Fruit fly (Drosophila melanogaster) whole organism, pupa: ENCODE results near the gene CG43850.

Experiments used
- CG10348 ChIP-seq: fragments of 200-800 bp; sonication (Bioruptor generic); IDR thresholded peaks from 2 replicates; pipeline ENCODE4 v1.3.6; 2022; ENCODE audit warnings: missing biosample characterization, missing genetic modification characterization
- CG12605 ChIP-seq: fragments of 200-800 bp; sonication (Bioruptor generic); IDR thresholded peaks from 2 replicates; pipeline ENCODE4 v1.3.6; 2022; ENCODE audit warnings: missing biosample characterization, missing genetic modification characterization
- CG13204 ChIP-seq: fragments of 200-800 bp; sonication (Bioruptor generic); optimal IDR thresholded peaks from 2 replicates; lab custom pipeline; 2018; ENCODE audit warnings: missing biosample characterization, mild to moderate bottlenecking, missing genetic modification characterization, moderate library complexity
- CG14655 ChIP-seq: fragments of 200-800 bp; sonication (Bioruptor generic); optimal IDR thresholded peaks from 3 replicates; lab custom pipeline; 2017; ENCODE audit warnings: mild to moderate bottlenecking, missing biosample characterization, missing genetic modification reagents, missing genetic modification characterization
- CG15710 ChIP-seq: fragments of 200-800 bp; sonication (Bioruptor generic); optimal IDR thresholded peaks from 2 replicates; lab custom pipeline; 2018; ENCODE audit warnings: missing biosample characterization, mild to moderate bottlenecking, missing genetic modification characterization, moderate library complexity
- CG17806 ChIP-seq: fragments of 200-800 bp; sonication (Bioruptor generic); optimal IDR thresholded peaks from 2 replicates; lab custom pipeline; 2018; ENCODE audit warnings: missing biosample characterization, mild to moderate bottlenecking, missing genetic modification characterization, moderate library complexity
- CG32121 ChIP-seq: fragments of 200-800 bp; sonication (Bioruptor generic); IDR thresholded peaks from 2 replicates; pipeline ENCODE4 v1.3.6; 2022; ENCODE audit warnings: missing biosample characterization, missing genetic modification characterization
- CG34367 ChIP-seq: fragments of 200-800 bp; sonication (Bioruptor generic); optimal IDR thresholded peaks from 2 replicates; lab custom pipeline; 2018; ENCODE audit warnings: missing biosample characterization, mild to moderate bottlenecking, missing genetic modification characterization
- CG4496 ChIP-seq: fragments of 200-800 bp; sonication (Bioruptor generic); IDR thresholded peaks from 3 replicates; pipeline ENCODE4 v1.3.6; 2022; ENCODE audit warnings: missing biosample characterization, missing genetic modification characterization
- CG8159 ChIP-seq: fragments of 200-800 bp; sonication (Bioruptor generic); optimal IDR thresholded peaks from 3 replicates; lab custom pipeline; 2018; ENCODE audit warnings: missing biosample characterization, mild to moderate bottlenecking, missing genetic modification characterization, moderate library complexity
- CG8301 ChIP-seq: fragments of 200-800 bp; sonication (Bioruptor generic); optimal IDR thresholded peaks from 2 replicates; lab custom pipeline; 2018; ENCODE audit warnings: missing biosample characterization, mild to moderate bottlenecking, missing genetic modification characterization
- CG9948 ChIP-seq: fragments of 200-800 bp; sonication (Bioruptor generic); optimal IDR thresholded peaks from 2 replicates; lab custom pipeline; 2018; ENCODE audit warnings: missing biosample characterization, mild to moderate bottlenecking, missing genetic modification characterization, moderate library complexity
- D1 ChIP-seq: fragments of 200-800 bp; sonication (Bioruptor generic); optimal IDR thresholded peaks from 2 replicates; lab custom pipeline; 2018; ENCODE audit warnings: missing biosample characterization, mild to moderate bottlenecking, missing genetic modification characterization, moderate library complexity
- EcR ChIP-seq: fragments of 200-800 bp; sonication (Bioruptor generic); optimal IDR thresholded peaks from 3 replicates; lab custom pipeline; 2019; ENCODE audit warnings: missing biosample characterization, missing genetic modification characterization, mild to moderate bottlenecking, moderate library complexity, missing genetic modification reagents
- Ets98B ChIP-seq: fragments of 200-800 bp; sonication (Bioruptor generic); IDR thresholded peaks from 2 replicates; pipeline ENCODE4 v1.3.6; 2022; ENCODE audit warnings: missing biosample characterization, missing genetic modification characterization
- Pif1A ChIP-seq: fragments of 200-800 bp; sonication (Bioruptor generic); optimal IDR thresholded peaks from 3 replicates; lab custom pipeline; 2016; ENCODE audit warnings: missing biosample characterization, missing genetic modification characterization
- Pif1B ChIP-seq: fragments of 200-800 bp; sonication (Bioruptor generic); optimal IDR thresholded peaks from 3 replicates; lab custom pipeline; 2016; ENCODE audit warnings: missing biosample characterization, missing genetic modification characterization
- Snoo ChIP-seq: fragments of 200-800 bp; sonication (Bioruptor generic); optimal IDR thresholded peaks from 3 replicates; lab custom pipeline; 2017; ENCODE audit warnings: missing biosample characterization, mild to moderate bottlenecking, missing genetic modification characterization, inconsistent platforms
- fd96Ca ChIP-seq: fragments of 200-800 bp; sonication (Bioruptor generic); IDR thresholded peaks from 3 replicates; pipeline ENCODE4 v1.3.6; 2022; ENCODE audit warnings: missing biosample characterization, missing genetic modification characterization
- gl ChIP-seq: fragments of 200-800 bp; sonication (Bioruptor generic); optimal IDR thresholded peaks from 2 replicates; lab custom pipeline; 2018; ENCODE audit warnings: missing biosample characterization, mild to moderate bottlenecking, missing genetic modification characterization
- rn ChIP-seq: fragments of 200-800 bp; sonication (Bioruptor generic); IDR thresholded peaks from 2 replicates; pipeline ENCODE4 v1.3.6; 2022; ENCODE audit warnings: missing biosample characterization, missing genetic modification characterization

Gene CG43850

DNA sequence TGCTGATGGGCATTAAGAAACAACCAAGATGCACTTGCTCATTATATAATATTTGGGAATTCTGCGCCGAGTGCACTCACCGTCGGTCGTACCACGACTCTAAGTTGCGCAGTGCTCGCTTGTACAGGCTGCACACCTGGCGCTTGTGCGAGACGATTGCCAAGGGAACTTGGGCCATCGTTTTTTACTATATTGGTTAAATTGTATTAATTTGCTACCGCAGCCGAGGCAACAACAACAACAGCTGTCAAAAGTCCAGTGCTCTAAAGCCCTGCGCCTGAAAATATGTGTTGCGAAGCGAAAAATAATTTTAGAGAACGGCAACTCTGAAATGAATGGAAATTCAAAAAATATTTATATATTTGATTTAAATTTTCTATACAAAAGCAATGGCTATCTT lies 44.5 kb upstream of the CG43850 start, which contains the start of gene ND-B22:
Gene ND-B22 (minus strand): TSS at position 349 of the 400 bp plus-strand sequence.
- TF ChIP-seq Snoo (tag; lab: Kevin White, UChicago) (peak; percentile 38), CG15710 (peak; percentile 17), Pif1B (GFP tag; lab: Kevin White, UChicago) (no peak), gl (tag; lab: Kevin White, UChicago) (no peak), rn (GFP tag; lab: Robert Waterston, UW) (no peak)

DNA sequence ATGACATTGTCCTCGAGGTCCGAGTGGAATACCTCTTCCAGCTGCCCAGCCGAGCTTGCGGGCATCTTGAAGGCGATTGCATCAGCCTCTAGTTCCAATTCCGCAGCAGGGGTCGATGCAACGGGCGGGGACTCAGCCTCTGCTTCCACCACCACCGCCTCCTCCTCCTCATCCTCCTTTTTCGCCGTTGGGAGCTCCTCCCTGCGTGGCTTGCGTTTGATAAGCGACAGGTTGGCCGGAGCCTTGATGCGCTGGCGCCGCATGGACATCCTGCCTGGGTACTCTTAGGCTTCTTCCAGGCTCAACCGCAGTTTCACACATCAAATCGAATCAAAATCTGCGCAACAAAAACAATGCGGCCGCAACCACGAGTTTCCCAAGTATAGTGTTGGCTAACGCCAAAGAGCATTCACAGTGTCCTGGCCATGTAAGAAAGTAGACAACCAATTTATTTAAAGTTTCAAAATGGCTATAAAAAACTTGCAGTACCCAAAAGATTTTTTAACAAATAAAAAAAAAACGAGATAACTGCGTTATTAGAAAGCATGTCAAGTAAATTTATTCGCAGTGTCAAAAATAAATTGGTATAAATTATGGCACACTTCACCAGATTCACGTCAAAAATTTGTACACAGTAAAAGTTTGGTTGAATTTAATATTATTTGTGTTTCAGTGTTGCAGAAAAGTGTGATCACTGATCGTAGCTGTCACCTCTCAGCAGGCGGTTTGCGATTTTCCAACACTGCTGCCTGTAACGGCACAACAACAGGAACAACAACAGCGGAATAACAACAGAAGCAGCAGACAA lies 41.6 kb upstream of the CG43850 start, which contains the start of the genes Bdp1 and CG6565:
Gene Bdp1 (minus strand): TSS at position 456 of the 808 bp plus-strand sequence.
Gene CG6565 (plus strand): TSS at position 585 of the 808 bp plus-strand sequence.
- TF ChIP-seq CG17806 (tag; lab: Kevin White, UChicago) (peak; percentile 93), CG14655 (GFP tag; lab: Kevin White, UChicago) (peak; percentile 97), CG10348 (GFP tag; lab: Robert Waterston, UW) (peak; percentile 90), fd96Ca (GFP tag; lab: Robert Waterston, UW) (peak; percentile 93), Pif1B (GFP tag; lab: Kevin White, UChicago) (peak; percentile 94), CG8301 (tag; lab: Kevin White, UChicago) (peak; percentile 93), CG15710 (peak; percentile 96), Pif1A (GFP tag; lab: Kevin White, UChicago) (no peak), CG4496 (GFP tag; lab: Robert Waterston, UW) (peak; percentile 92), Snoo (tag; lab: Kevin White, UChicago) (peak; percentile 96), CG9948 (tag; lab: Kevin White, UChicago) (peak; percentile 97), Ets98B (peak; percentile 90), CG32121 (GFP tag; lab: Robert Waterston, UW) (peak; percentile 94), CG34367 (tag; lab: Kevin White, UChicago) (peak; percentile 92), CG8159 (tag; lab: Kevin White, UChicago) (peak; percentile 96), gl (tag; lab: Kevin White, UChicago) (peak; percentile 80), D1 (no peak), rn (GFP tag; lab: Robert Waterston, UW) (peak; percentile 90), CG13204 (GFP tag; lab: Kevin White, UChicago) (no peak), CG12605 (GFP tag; lab: Robert Waterston, UW) (peak; percentile 59), EcR (GFP tag; lab: Kevin White, UChicago) (no peak)

DNA sequence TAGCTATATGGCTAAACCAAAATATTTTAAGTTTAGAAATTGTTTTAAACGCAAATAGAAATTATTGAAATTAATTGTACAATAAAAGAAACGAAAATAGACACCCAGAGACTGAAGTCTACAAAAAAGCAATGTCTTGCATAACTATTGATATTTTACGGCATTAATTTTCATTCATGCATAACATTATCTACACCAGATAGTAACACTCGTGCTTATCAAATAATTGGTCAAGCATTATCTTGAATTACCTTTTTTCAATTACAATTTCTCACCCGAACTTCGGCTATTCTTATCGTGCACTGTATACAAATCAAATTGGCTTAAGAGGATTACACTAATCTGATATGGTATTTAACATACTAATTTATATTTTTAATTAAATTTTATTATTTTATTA lies 39.1 kb upstream of the CG43850 start:
- TF ChIP-seq rn (GFP tag; lab: Robert Waterston, UW) (no peak), CG8301 (tag; lab: Kevin White, UChicago) (no peak), CG10348 (GFP tag; lab: Robert Waterston, UW) (no peak), CG13204 (GFP tag; lab: Kevin White, UChicago) (no peak), CG9948 (tag; lab: Kevin White, UChicago) (no peak), CG8159 (tag; lab: Kevin White, UChicago) (no peak), Ets98B (no peak)

DNA sequence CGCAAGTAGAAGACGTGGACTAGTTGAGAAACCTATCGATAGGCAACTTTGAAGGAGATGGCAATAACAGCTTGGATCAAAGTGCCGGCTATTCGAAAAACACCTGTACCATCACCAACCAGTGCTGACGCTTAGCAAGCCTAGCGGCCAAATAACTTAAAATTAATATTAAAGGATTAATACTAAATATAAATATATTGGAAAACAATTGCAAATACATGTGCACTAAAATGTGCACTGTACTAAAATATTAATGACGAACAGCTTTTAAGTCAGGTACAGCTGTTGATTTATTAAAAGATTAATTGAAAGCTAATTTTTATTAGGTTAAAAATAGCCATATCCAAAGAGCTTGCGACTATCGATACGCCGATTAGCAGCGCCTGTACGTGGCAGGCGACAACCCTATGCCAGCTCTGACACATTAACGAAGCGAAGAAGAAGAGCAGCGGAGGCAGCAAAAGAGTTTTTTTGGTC lies 36.7 kb upstream of the CG43850 start, which contains the start of the genes CG9302 and beta'COP:
Gene CG9302 (minus strand): TSS at position 51 of the 477 bp plus-strand sequence.
Gene beta'COP (plus strand): TSS at position 415 of the 477 bp plus-strand sequence.
- TF ChIP-seq CG9948 (tag; lab: Kevin White, UChicago) (peak; percentile 58), CG15710 (peak; percentile 86), CG17806 (tag; lab: Kevin White, UChicago) (peak; percentile 38), gl (tag; lab: Kevin White, UChicago) (no peak), D1 (no peak), fd96Ca (GFP tag; lab: Robert Waterston, UW) (0 out of 3 replicates have a peak, but pooled peaks have one; percentile 43), CG13204 (GFP tag; lab: Kevin White, UChicago) (no peak), CG10348 (GFP tag; lab: Robert Waterston, UW) (0 out of 2 replicates have a peak, but pooled peaks have one; percentile 22), CG34367 (tag; lab: Kevin White, UChicago) (no peak), CG14655 (GFP tag; lab: Kevin White, UChicago) (no peak), Ets98B (peak; percentile 34; the same call in 1 of the 2 replicates), Snoo (tag; lab: Kevin White, UChicago) (peak; percentile 57), Pif1A (GFP tag; lab: Kevin White, UChicago) (no peak), CG32121 (GFP tag; lab: Robert Waterston, UW) (peak; percentile 36; the same call in 1 of the 2 replicates)

DNA sequence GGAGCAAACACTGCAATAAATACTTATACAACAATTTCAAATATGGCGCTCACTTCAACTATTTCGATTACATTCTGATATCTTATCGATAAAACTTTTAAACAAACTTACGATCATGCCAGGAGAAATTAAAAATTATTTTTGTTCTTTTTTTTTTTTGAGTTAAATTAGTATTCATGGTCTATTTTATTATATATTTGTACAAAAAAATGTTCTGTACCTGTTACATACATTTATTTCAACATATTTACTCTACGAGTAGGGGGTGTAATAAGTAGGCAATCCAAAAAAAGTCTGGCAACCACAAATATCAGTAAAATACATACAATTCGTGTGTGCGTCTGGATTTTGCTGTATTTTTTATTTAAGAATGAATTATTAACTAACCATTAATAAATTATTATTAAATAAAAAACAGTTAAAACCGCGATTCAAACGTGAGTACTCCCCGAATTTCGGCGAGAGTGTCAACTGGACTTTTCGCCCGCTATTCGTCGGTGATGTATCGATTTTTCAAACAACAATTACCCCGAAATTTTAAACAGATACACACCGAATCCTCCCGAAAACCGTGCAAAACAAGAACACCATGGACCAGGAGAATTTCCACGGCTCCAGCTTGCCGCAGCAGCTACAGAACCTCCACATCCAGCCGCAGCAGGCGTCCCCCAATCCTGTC lies 32.7 kb upstream of the CG43850 start, which contains the start of gene loqs:
Gene loqs (plus strand): TSS at position 302 of the 679 bp plus-strand sequence.
- TF ChIP-seq Snoo (tag; lab: Kevin White, UChicago) (no peak), CG32121 (GFP tag; lab: Robert Waterston, UW) (no peak), CG34367 (tag; lab: Kevin White, UChicago) (no peak), CG8301 (tag; lab: Kevin White, UChicago) (no peak), D1 (no peak), rn (GFP tag; lab: Robert Waterston, UW) (no peak), CG17806 (tag; lab: Kevin White, UChicago) (no peak), CG14655 (GFP tag; lab: Kevin White, UChicago) (no peak), EcR (GFP tag; lab: Kevin White, UChicago) (no peak), Pif1B (GFP tag; lab: Kevin White, UChicago) (no peak), CG8159 (tag; lab: Kevin White, UChicago) (no peak), Pif1A (GFP tag; lab: Kevin White, UChicago) (no peak), CG4496 (GFP tag; lab: Robert Waterston, UW) (no peak), Ets98B (no peak; the same call in 1 of the 2 replicates), CG10348 (GFP tag; lab: Robert Waterston, UW) (no peak)
